Worm (Caenorhabditis elegans) whole organism, young adult: ENCODE measurements around the gene W05E10.5.
A peak's percentile ranks its signal among the peaks of the same experiment; 100 is the strongest.

ENCODE experiments used
- B0019.2 ChIP-seq: fragments of 200-800 bp; sonication (Bioruptor generic); conservative IDR thresholded peaks from 2 replicates; pipeline ENCODE4 v1.3.6; 2022; ENCODE audit warnings: missing genetic modification reagents, missing genetic modification characterization, missing compliant biosample characterization
- B0336.3 ChIP-seq: fragments of 200-800 bp; sonication (Bioruptor generic); IDR thresholded peaks from 2 replicates; pipeline ENCODE4 v1.3.6; 2022; ENCODE audit warnings: missing genetic modification characterization, missing compliant biosample characterization
- C17E4.6 ChIP-seq: fragments of 200-800 bp; sonication (Bioruptor generic); IDR thresholded peaks from 2 replicates; pipeline ENCODE4 v1.3.6; 2022; ENCODE audit warnings: missing genetic modification reagents, missing genetic modification characterization, missing compliant biosample characterization
- F23B12.7 ChIP-seq: sonication (generic microtip); optimal IDR thresholded peaks from 2 replicates; lab custom pipeline; 2017; ENCODE audit warnings: missing genetic modification characterization, mild to moderate bottlenecking, missing compliant biosample characterization, antibody characterized with exemption, moderate library complexity; ENCODE audit not compliant: insufficient read depth
- F33H1.4 ChIP-seq: fragments of 200-800 bp; sonication (Bioruptor generic); IDR thresholded peaks from 2 replicates; pipeline ENCODE4 v1.3.6; 2022; ENCODE audit warnings: missing genetic modification reagents, missing genetic modification characterization, missing compliant biosample characterization
- F57C9.4 ChIP-seq: sonication (generic microtip); optimal IDR thresholded peaks from 2 replicates; lab custom pipeline; 2017; ENCODE audit warnings: mild to moderate bottlenecking, missing genetic modification characterization, missing compliant biosample characterization
- K11D2.4 ChIP-seq: fragments of 200-800 bp; sonication (Bioruptor generic); IDR thresholded peaks from 2 replicates; pipeline ENCODE4 v1.3.6; 2022; ENCODE audit warnings: missing genetic modification reagents, missing genetic modification characterization, missing compliant biosample characterization
- Y53F4B.3 ChIP-seq: fragments of 200-800 bp; sonication (Bioruptor generic); IDR thresholded peaks from 2 replicates; pipeline ENCODE4 v1.3.6; 2022; ENCODE audit warnings: missing genetic modification reagents, missing genetic modification characterization, missing compliant biosample characterization
- Y56A3A.18 ChIP-seq: fragments of 200-800 bp; sonication (Bioruptor generic); IDR thresholded peaks from 2 replicates; pipeline ENCODE4 v1.3.6; 2022; ENCODE audit warnings: missing genetic modification reagents, missing genetic modification characterization, missing compliant biosample characterization
- Y95B8A.8 ChIP-seq: fragments of 200-800 bp; sonication (Bioruptor generic); IDR thresholded peaks from 2 replicates; pipeline ENCODE4 v1.3.6; 2022; ENCODE audit warnings: missing genetic modification reagents, missing genetic modification characterization, missing compliant biosample characterization
- akir-1 ChIP-seq: fragments of 200-800 bp; sonication (Bioruptor generic); optimal IDR thresholded peaks from 2 replicates; lab custom pipeline; 2018; ENCODE audit warnings: mild to moderate bottlenecking, missing genetic modification characterization, moderate library complexity, missing compliant biosample characterization
- aptf-3 ChIP-seq: fragments of 200-800 bp; sonication (Bioruptor generic); IDR thresholded peaks from 2 replicates; pipeline ENCODE4 v1.3.6; 2022; ENCODE audit warnings: missing genetic modification characterization, missing compliant biosample characterization
- athp-1 ChIP-seq: sonication (generic microtip); optimal IDR thresholded peaks from 2 replicates; lab custom pipeline; 2017; ENCODE audit warnings: mild to moderate bottlenecking, missing genetic modification characterization, missing compliant biosample characterization
- bed-1 ChIP-seq: fragments of 200-800 bp; sonication (Bioruptor generic); IDR thresholded peaks from 2 replicates; pipeline ENCODE4 v1.3.6; 2022; ENCODE audit warnings: missing genetic modification reagents, missing genetic modification characterization, missing compliant biosample characterization
- bed-2 ChIP-seq: fragments of 200-800 bp; sonication (Bioruptor generic); IDR thresholded peaks from 2 replicates; pipeline ENCODE4 v1.3.6; 2022; ENCODE audit warnings: missing genetic modification reagents, missing genetic modification characterization, missing compliant biosample characterization
- ccch-3 ChIP-seq: fragments of 200-800 bp; sonication (Bioruptor generic); optimal IDR thresholded peaks from 2 replicates; lab custom pipeline; 2018; ENCODE audit warnings: mild to moderate bottlenecking, missing genetic modification characterization, missing compliant biosample characterization
- ceh-100 ChIP-seq: fragments of 200-800 bp; sonication (Bioruptor generic); IDR thresholded peaks from 2 replicates; pipeline ENCODE4 v1.3.6; 2022; ENCODE audit warnings: missing genetic modification reagents, missing genetic modification characterization, missing compliant biosample characterization
- ceh-40 ChIP-seq: fragments of 200-800 bp; sonication (Bioruptor generic); IDR thresholded peaks from 2 replicates; pipeline ENCODE4 v1.3.6; 2022; ENCODE audit warnings: missing genetic modification characterization, missing compliant biosample characterization
- ceh-58 ChIP-seq: fragments of 200-800 bp; sonication (Bioruptor generic); IDR thresholded peaks from 2 replicates; pipeline ENCODE4 v1.3.6; 2022; ENCODE audit warnings: missing genetic modification characterization, missing compliant biosample characterization
- chd-7 ChIP-seq: sonication (generic microtip); optimal IDR thresholded peaks from 2 replicates; lab custom pipeline; 2016; ENCODE audit warnings: mild to moderate bottlenecking, missing genetic modification characterization, moderate library complexity, missing compliant biosample characterization
- dpff-1 ChIP-seq: sonication (generic microtip); optimal IDR thresholded peaks from 2 replicates; lab custom pipeline; 2017; ENCODE audit warnings: mild to moderate bottlenecking, missing genetic modification characterization, missing compliant biosample characterization
- hmg-1.2 ChIP-seq: fragments of 200-800 bp; sonication (Bioruptor generic); IDR thresholded peaks from 2 replicates; pipeline ENCODE4 v1.3.6; 2022; ENCODE audit warnings: missing genetic modification reagents, missing genetic modification characterization, missing compliant biosample characterization
- let-526 ChIP-seq: fragments of 200-800 bp; sonication (Bioruptor generic); IDR thresholded peaks from 2 replicates; pipeline ENCODE4 v1.3.6; 2022; ENCODE audit warnings: missing genetic modification reagents, missing genetic modification characterization, missing compliant biosample characterization
- let-607 ChIP-seq, 2 experiments: fragments of 200-800 bp in 1 of 2; sonication (Bioruptor generic) in 1 of 2; sonication (generic microtip) in 1 of 2; optimal IDR thresholded peaks; 2 replicates each; lab custom pipeline; 2016 to 2018; ENCODE audit warnings: mild to moderate bottlenecking in 2 of 2, missing compliant biosample characterization in 2 of 2, missing genetic modification characterization in 2 of 2, moderate library complexity in 2 of 2, missing genotype in 1 of 2
- lin-35 ChIP-seq, 3 experiments: fragments of 150-350 bp in 2 of 3; sonication (generic microtip) in 1 of 3; optimal IDR thresholded peaks; 2 replicates each; lab custom pipeline; 2014 to 2018; ENCODE audit warnings: missing biosample characterization in 3 of 3, missing genetic modification characterization in 3 of 3, missing genetic modification reagents in 3 of 3
- lin-40 ChIP-seq: sonication (generic microtip); optimal IDR thresholded peaks from 2 replicates; lab custom pipeline; 2016; ENCODE audit warnings: missing genetic modification characterization, mild to moderate bottlenecking, missing compliant biosample characterization, missing genotype, missing genetic modification reagents
- madf-10 ChIP-seq: sonication (generic microtip); optimal IDR thresholded peaks from 2 replicates; lab custom pipeline; 2016; ENCODE audit warnings: mild to moderate bottlenecking, missing genetic modification characterization, missing compliant biosample characterization
- madf-8 ChIP-seq: fragments of 200-800 bp; sonication (Bioruptor generic); conservative IDR thresholded peaks from 2 replicates; pipeline ENCODE4 v1.3.6; 2022; ENCODE audit warnings: missing genetic modification reagents, missing genetic modification characterization, missing compliant biosample characterization
- mcd-1 ChIP-seq: fragments of 200-800 bp; sonication (Bioruptor generic); IDR thresholded peaks from 2 replicates; pipeline ENCODE4 v1.3.6; 2022; ENCODE audit warnings: missing genetic modification reagents, missing genetic modification characterization, missing compliant biosample characterization
- nfya-1 ChIP-seq: sonication (generic microtip); optimal IDR thresholded peaks from 2 replicates; lab custom pipeline; 2017; ENCODE audit warnings: antibody characterized with exemption, missing compliant biosample characterization, missing genetic modification characterization, borderline replicate concordance; ENCODE audit not compliant: insufficient read depth
- nfyb-1 ChIP-seq: fragments of 200-800 bp; sonication (Bioruptor generic); IDR thresholded peaks from 2 replicates; pipeline ENCODE4 v1.3.6; 2022; ENCODE audit warnings: missing genetic modification reagents, missing genetic modification characterization, missing compliant biosample characterization
- nhr-120 ChIP-seq: fragments of 200-800 bp; sonication (Bioruptor generic); IDR thresholded peaks from 2 replicates; pipeline ENCODE4 v1.3.6; 2022; ENCODE audit warnings: missing genetic modification characterization, missing compliant biosample characterization
- nhr-179 ChIP-seq: sonication (generic microtip); optimal IDR thresholded peaks from 2 replicates; lab custom pipeline; 2016; ENCODE audit warnings: mild to moderate bottlenecking, missing genetic modification characterization, missing compliant biosample characterization
- nhr-27 ChIP-seq: fragments of 200-800 bp; sonication (Bioruptor generic); optimal IDR thresholded peaks from 2 replicates; lab custom pipeline; 2018; ENCODE audit warnings: mild to moderate bottlenecking, missing genetic modification characterization, moderate library complexity, missing compliant biosample characterization
- nhr-80 ChIP-seq: sonication (generic microtip); optimal IDR thresholded peaks from 2 replicates; lab custom pipeline; 2016; ENCODE audit warnings: missing genetic modification characterization, missing compliant biosample characterization
- nhr-90 ChIP-seq: sonication (generic microtip); optimal IDR thresholded peaks from 2 replicates; lab custom pipeline; 2016; ENCODE audit warnings: missing genotype, mild to moderate bottlenecking, missing genetic modification characterization, missing compliant biosample characterization
- rec-8 ChIP-seq, 2 experiments: sonication (generic microtip); optimal IDR thresholded peaks; 2 replicates each; lab custom pipeline; 2016; ENCODE audit warnings: mild to moderate bottlenecking in 2 of 2, missing genetic modification characterization in 2 of 2, missing genetic modification reagents in 2 of 2, missing genotype in 2 of 2, missing biosample characterization in 1 of 2, missing compliant biosample characterization in 1 of 2, moderate library complexity in 1 of 2
- tlf-1 ChIP-seq: fragments of 200-800 bp; sonication (Bioruptor generic); optimal IDR thresholded peaks from 2 replicates; lab custom pipeline; 2018; ENCODE audit warnings: mild to moderate bottlenecking, missing genetic modification characterization, missing compliant biosample characterization
- unc-130 ChIP-seq: sonication (generic microtip); optimal IDR thresholded peaks from 2 replicates; lab custom pipeline; 2016; ENCODE audit warnings: missing genetic modification reagents, missing genetic modification characterization, missing compliant biosample characterization
- ztf-22 ChIP-seq: fragments of 200-800 bp; sonication (Bioruptor generic); optimal IDR thresholded peaks from 2 replicates; lab custom pipeline; 2018; ENCODE audit warnings: mild to moderate bottlenecking, missing genetic modification characterization, moderate library complexity, missing compliant biosample characterization
- ztf-25 ChIP-seq: fragments of 200-800 bp; sonication (Bioruptor generic); IDR thresholded peaks from 2 replicates; pipeline ENCODE4 v1.3.6; 2022; ENCODE audit warnings: missing genetic modification reagents, missing genetic modification characterization, missing compliant biosample characterization

W05E10.5 gene

ce11 chrV:11673746-11674365, 21.6 kb downstream of the W05E10.5 start:
- TF ChIP-seq F57C9.4 (tag; lab: Kevin White, UChicago) (no peak), hmg-1.2 (GFP tag; lab: Robert Waterston, UW) (peak; percentile 90), K11D2.4 (no peak), nhr-27 (tag; lab: Kevin White, UChicago) (no peak), nhr-120 (GFP tag; lab: Robert Waterston, UW) (no peak), B0019.2 (no peak), let-526 (GFP tag; lab: Robert Waterston, UW) (no peak)

- TF ChIP-seq nfyb-1 = no peak
- no peak for TF ChIP-seq nhr-179 (tag; lab: Kevin White, UChicago)
- no peak for TF ChIP-seq madf-8 (GFP tag; lab: Robert Waterston, UW)
- no peak for TF ChIP-seq Y56A3A.18 (GFP tag; lab: Robert Waterston, UW)
- no peak for TF ChIP-seq nhr-90 (tag; lab: Kevin White, UChicago)
- no peak for TF ChIP-seq lin-35 (GFP tag; optimal IDR thresholded peaks at IDR 0.05; lab: Kevin White, UChicago)
- TF ChIP-seq ztf-25 (GFP tag; lab: Robert Waterston, UW) = no peak
- no peak for TF ChIP-seq Y95B8A.8 (GFP tag; lab: Robert Waterston, UW)
- TF ChIP-seq bed-2 (GFP tag; lab: Robert Waterston, UW) = no peak
- no peak for TF ChIP-seq lin-40 (tag; lab: Kevin White, UChicago)
- no peak for TF ChIP-seq akir-1 (GFP tag; lab: Kevin White, UChicago)
- TF ChIP-seq nhr-80 = no peak
- no peak for TF ChIP-seq unc-130
- no peak for TF ChIP-seq C17E4.6 (GFP tag; lab: Robert Waterston, UW)
- no peak for TF ChIP-seq nfya-1 (tag; lab: Kevin White, UChicago)
- TF ChIP-seq ccch-3 (GFP tag; lab: Kevin White, UChicago) = no peak
- TF ChIP-seq aptf-3 (GFP tag; lab: Robert Waterston, UW) = no peak
- no peak for TF ChIP-seq ceh-58 (GFP tag; lab: Robert Waterston, UW)
- no peak for TF ChIP-seq Y53F4B.3 (GFP tag; lab: Robert Waterston, UW)
- no peak for TF ChIP-seq chd-7 (tag; lab: Kevin White, UChicago)
Measured at ce11 chrV:11672497-11672896, 23.0 kb downstream of the W05E10.5 start, which contains the start of gene lgc-44. Gene lgc-44 (minus strand): TSS chrV:11672597.

ce11 chrV:11667176-11667575, 28.3 kb downstream of the W05E10.5 start, which contains the start of gene F46F3.3:
Gene F46F3.3 (plus strand): TSS chrV:11667476.
- TF ChIP-seq F23B12.7 (tag; lab: Kevin White, UChicago) = no peak
- no peak for TF ChIP-seq rec-8 (tag; optimal IDR thresholded peaks at IDR 0.05; lab: Kevin White, UChicago)
- no peak for TF ChIP-seq Y56A3A.18 (GFP tag; lab: Robert Waterston, UW)
- TF ChIP-seq F33H1.4 = no peak

ce11 chrV:11664875-11665384, 30.6 kb downstream of the W05E10.5 start, which contains the start of gene ceh-27:
Gene ceh-27 (minus strand): TSS chrV:11665102.
- TF ChIP-seq hmg-1.2 (GFP tag; lab: Robert Waterston, UW) = no peak
- TF ChIP-seq, all 124 proteins: peak for 0

ce11 chrV:11660566-11660965, 34.9 kb downstream of the W05E10.5 start:
- TF ChIP-seq ztf-22 (GFP tag; lab: Kevin White, UChicago) = no peak
- no peak for TF ChIP-seq athp-1 (tag; lab: Kevin White, UChicago)
- no peak for TF ChIP-seq nhr-27 (tag; lab: Kevin White, UChicago)
- no peak for TF ChIP-seq mcd-1 (GFP tag; lab: Robert Waterston, UW)
- TF ChIP-seq madf-10 (tag; lab: Kevin White, UChicago) = no peak
- no peak for TF ChIP-seq ceh-40 (GFP tag; lab: Robert Waterston, UW)
- TF ChIP-seq nhr-80 = no peak
- TF ChIP-seq let-607 (tag; optimal IDR thresholded peaks at IDR 0.05; lab: Kevin White, UChicago) = no peak
- no peak for TF ChIP-seq bed-1
- no peak for TF ChIP-seq dpff-1 (tag; lab: Kevin White, UChicago)
- TF ChIP-seq tlf-1 (GFP tag; lab: Kevin White, UChicago) = no peak
- TF ChIP-seq ceh-100 (GFP tag; lab: Robert Waterston, UW) = no peak
- TF ChIP-seq B0336.3 (GFP tag; lab: Robert Waterston, UW) = no peak
- TF ChIP-seq ztf-25 (GFP tag; lab: Robert Waterston, UW) = no peak
